Fruit fly (Drosophila melanogaster): ENCODE measurements around the gene CG11586.

The CG11586 gene

dm6 chr3L:4259102-4259558 lies 3.1 kb downstream of the CG11586 start, which contains the start of the genes CG15011 and CG1309 (continued):
- TF ChIP-seq chinmo (GFP tag; IDR thresholded peaks at IDR 0.05; ENCODE audit: partially characterized antibody) (0 out of 4 replicates have a peak, but pooled peaks have one; percentile 32), CG8388 (GFP tag; optimal IDR thresholded peaks at IDR 0.05) (peak; percentile 84), en (GFP tag; optimal IDR thresholded peaks at IDR 0.05) (peak; percentile 67), sr (GFP tag; IDR thresholded peaks at IDR 0.05) (no peak), Abd-B (GFP tag; optimal IDR thresholded peaks at IDR 0.05) (peak; percentile 89), ac (GFP tag; optimal IDR thresholded peaks at IDR 0.05) (peak; percentile 12), fru (optimal IDR thresholded peaks at IDR 0.05) (no peak), z (GFP tag; IDR thresholded peaks at IDR 0.05) (no peak), CG10462 (GFP tag; optimal IDR thresholded peaks at IDR 0.05) (peak; percentile 68), ttk (GFP tag; IDR thresholded peaks at IDR 0.05) (peak; percentile 79), sna (GFP tag; IDR thresholded peaks at IDR 0.05; ENCODE audit: partially characterized antibody) (no peak), CG7963 (GFP tag; IDR thresholded peaks at IDR 0.05; ENCODE audit: partially characterized antibody) (no peak), bigmax (GFP tag; optimal IDR thresholded peaks at IDR 0.05) (no peak), CG32767 (GFP tag; IDR thresholded peaks at IDR 0.05) (peak; percentile 96), lov (optimal IDR thresholded peaks at IDR 0.05) (no peak), lov (GFP tag; IDR thresholded peaks at IDR 0.05) (0 out of 3 replicates have a peak, but pooled peaks have one; percentile 21), Adf1 (GFP tag; IDR thresholded peaks at IDR 0.05) (peak; percentile 59), sim (GFP tag; IDR thresholded peaks at IDR 0.05) (no peak), tgo (GFP tag; IDR thresholded peaks at IDR 0.05) (peak; percentile 57; the same call in 2 of the 3 replicates), CG7928 (GFP tag; optimal IDR thresholded peaks at IDR 0.05) (peak; percentile 100), CG2889 (GFP tag; IDR thresholded peaks at IDR 0.05) (peak; percentile 74; the same call in 2 of the 3 replicates), CG2678 (tag; optimal IDR thresholded peaks at IDR 0.05) (peak; percentile 87), ase (GFP tag; IDR thresholded peaks at IDR 0.05) (peak; percentile 72; the same call in 2 of the 3 replicates), Ravus (GFP tag; IDR thresholded peaks at IDR 0.05) (no peak), pan (optimal IDR thresholded peaks at IDR 0.05) (no peak), pan (GFP tag; optimal IDR thresholded peaks at IDR 0.05 in 1 of 2, IDR thresholded peaks at IDR 0.05 in 1 of 2) (peak in 1 of 2 experiments; percentile 55), Nf-YC (tag; optimal IDR thresholded peaks at IDR 0.05) (peak; percentile 79), Optix (GFP tag; IDR thresholded peaks at IDR 0.05) (peak; percentile 69; the same call in 1 of the 3 replicates), jing (GFP tag; optimal IDR thresholded peaks at IDR 0.05) (no peak), CG15269 (tag; optimal IDR thresholded peaks at IDR 0.05) (peak; percentile 84), stc (GFP tag; IDR thresholded peaks at IDR 0.05) (no peak), Dip3 (GFP tag; optimal IDR thresholded peaks at IDR 0.05) (peak; percentile 80), CG18262 (tag; optimal IDR thresholded peaks at IDR 0.05) (peak; percentile 85), jigr1 (GFP tag; IDR thresholded peaks at IDR 0.05) (0 out of 3 replicates have a peak, but pooled peaks have one; percentile 8), ci (GFP tag; IDR thresholded peaks at IDR 0.05) (peak; percentile 81), danr (GFP tag; IDR thresholded peaks at IDR 0.05) (peak; percentile 28; the same call in 1 of the 2 replicates), trh (GFP tag; optimal IDR thresholded peaks at IDR 0.05) (peak; percentile 72), Dref (GFP tag; IDR thresholded peaks at IDR 0.05) (no peak), fd96Cb (tag; optimal IDR thresholded peaks at IDR 0.05) (peak; percentile 77), nau (GFP tag; optimal IDR thresholded peaks at IDR 0.05) (no peak), Myb (GFP tag; optimal IDR thresholded peaks at IDR 0.05) (peak; percentile 62), pho (GFP tag; optimal IDR thresholded peaks at IDR 0.05) (peak; percentile 91), shn (GFP tag; optimal IDR thresholded peaks at IDR 0.05) (peak; percentile 85), CG7372 (GFP tag; IDR thresholded peaks at IDR 0.05) (peak; percentile 80), CG8089 (GFP tag; optimal IDR thresholded peaks at IDR 0.05) (peak; percentile 71), Usf (GFP tag; optimal IDR thresholded peaks at IDR 0.05) (peak; percentile 51), nmo (GFP tag; optimal IDR thresholded peaks at IDR 0.05) (peak; percentile 92), fd102C (GFP tag; optimal IDR thresholded peaks at IDR 0.05) (peak; percentile 68), CG9609 (GFP tag; optimal IDR thresholded peaks at IDR 0.05) (peak; percentile 82), gsb-n (tag; optimal IDR thresholded peaks at IDR 0.05) (peak; percentile 76), Jarid2 (GFP tag; optimal IDR thresholded peaks at IDR 0.05) (peak; percentile 21), kni (GFP tag; optimal IDR thresholded peaks at IDR 0.05) (peak; percentile 59)

Data from whole organism, embryonic.